Worm (Caenorhabditis elegans): ENCODE results near the gene T26C12.2.
"Not testable (repeated sequence)": the region's sequence is repeated elsewhere in the genome, so short reads cannot be mapped to it uniquely, and the experiment has no call there.

T26C12.2 gene

ce11 chrIV:3307463-3307862, 41.9 kb upstream of the T26C12.2 start, which contains the start of gene W08E12.9:
TSS of gene W08E12.9 (minus strand) at chrIV:3307563.
- no peak for TF ChIP-seq M03D4.4 (tag; optimal IDR thresholded peaks at IDR 0.05)
- no peak for TF ChIP-seq nhr-12 (tag; optimal IDR thresholded peaks at IDR 0.05)
- no peak for TF ChIP-seq mab-5 (tag; optimal IDR thresholded peaks at IDR 0.05)
- TF ChIP-seq hlh-1 (tag; optimal IDR thresholded peaks at IDR 0.05), result no peak

- no peak for TF ChIP-seq snpc-4 (tag; optimal IDR thresholded peaks at IDR 0.05)
- no peak for TF ChIP-seq mab-5 (tag; optimal IDR thresholded peaks at IDR 0.05)
- TF ChIP-seq nhr-12 (tag; optimal IDR thresholded peaks at IDR 0.05), result no peak
- TF ChIP-seq nhr-237 (tag; optimal IDR thresholded peaks at IDR 0.05), result no peak
- no peak for TF ChIP-seq hlh-1 (tag; optimal IDR thresholded peaks at IDR 0.05)
Measured at ce11 chrIV:3305575-3305974, 40.0 kb upstream of the T26C12.2 start, which contains the start of gene W08E12.2. TSS of gene W08E12.2 (plus strand) at chrIV:3305875.

- TF ChIP-seq snpc-4 (tag; optimal IDR thresholded peaks at IDR 0.05); sptf-1 (tag; optimal IDR thresholded peaks at IDR 0.05); tbx-8 (GFP tag; optimal IDR thresholded peaks at IDR 0.05): not testable (repeated sequence)
Measured at ce11 chrIV:3303690-3304089, 38.1 kb upstream of the T26C12.2 start, which contains the start of gene idpp-12. TSS of gene idpp-12 (plus strand) at chrIV:3303990.

- not testable (repeated sequence) for TF ChIP-seq M03D4.4, mab-5, lin-13 (tag; optimal IDR thresholded peaks at IDR 0.05)
Measured at ce11 chrIV:3302058-3302457, 36.5 kb upstream of the T26C12.2 start, which contains the start of gene W08E12.4. TSS of gene W08E12.4 (plus strand) at chrIV:3302358.

ce11 chrIV:3300492-3300891, 34.9 kb upstream of the T26C12.2 start, which contains the start of gene W08E12.5:
TSS of gene W08E12.5 (plus strand) at chrIV:3300792.
- TF ChIP-seq drap-1 (GFP tag; optimal IDR thresholded peaks at IDR 0.05), result no peak
- TF ChIP-seq nhr-2 (tag; optimal IDR thresholded peaks at IDR 0.05), result no peak
- no peak for TF ChIP-seq mls-2 (tag; optimal IDR thresholded peaks at IDR 0.05)
- no peak for TF ChIP-seq zip-8 (tag; optimal IDR thresholded peaks at IDR 0.05)
- no peak for TF ChIP-seq elt-3 (tag; optimal IDR thresholded peaks at IDR 0.05)
- TF ChIP-seq tbx-8 (GFP tag; optimal IDR thresholded peaks at IDR 0.05), result no peak
- no peak for TF ChIP-seq ceh-39 (tag; optimal IDR thresholded peaks at IDR 0.05)
- no peak for TF ChIP-seq unc-39 (tag; optimal IDR thresholded peaks at IDR 0.05)
- no peak for TF ChIP-seq lin-32 (GFP tag; optimal IDR thresholded peaks at IDR 0.05)
- TF ChIP-seq lin-13 (tag; optimal IDR thresholded peaks at IDR 0.05), result no peak
- no peak for TF ChIP-seq nhr-28 (tag; optimal IDR thresholded peaks at IDR 0.05)
- TF ChIP-seq snpc-4 (tag; optimal IDR thresholded peaks at IDR 0.05), result no peak
- TF ChIP-seq ham-2 (GFP tag; optimal IDR thresholded peaks at IDR 0.05), result no peak
- TF ChIP-seq unc-120 (tag; optimal IDR thresholded peaks at IDR 0.05; ENCODE audit: poor library complexity, severe bottlenecking), result no peak
- TF ChIP-seq ztf-11 (tag; optimal IDR thresholded peaks at IDR 0.05), result no peak
- TF ChIP-seq nhr-12 (tag; optimal IDR thresholded peaks at IDR 0.05), result no peak
- no peak for TF ChIP-seq flh-1 (GFP tag; optimal IDR thresholded peaks at IDR 0.05)

- no peak for TF ChIP-seq elt-3 (tag; optimal IDR thresholded peaks at IDR 0.05)
- no peak for TF ChIP-seq nhr-28 (tag; optimal IDR thresholded peaks at IDR 0.05)
- peak; percentile 46 for TF ChIP-seq ceh-83 (GFP tag; optimal IDR thresholded peaks at IDR 0.05)
- TF ChIP-seq elt-1 (tag; optimal IDR thresholded peaks at IDR 0.05; ENCODE audit: borderline replicate concordance, insufficient read depth), result no peak
- TF ChIP-seq ceh-39 (tag; optimal IDR thresholded peaks at IDR 0.05), result no peak
- no peak for TF ChIP-seq flh-1 (GFP tag; optimal IDR thresholded peaks at IDR 0.05)
Measured at ce11 chrIV:3299229-3299628, 33.7 kb upstream of the T26C12.2 start.

- no peak for TF ChIP-seq lin-13 (tag; optimal IDR thresholded peaks at IDR 0.05)
- TF ChIP-seq ham-2 (GFP tag; optimal IDR thresholded peaks at IDR 0.05), result no peak
Measured at ce11 chrIV:3298300-3298699, 32.7 kb upstream of the T26C12.2 start, which contains the start of gene W08E12.6. TSS of gene W08E12.6 (plus strand) at chrIV:3298600.

Data from whole organism, mixed stage, embryonic.